Fruit fly (Drosophila melanogaster): ENCODE results near the gene CG13887.
A peak's percentile ranks its signal among the peaks of the same experiment; 100 is the strongest.

DNA sequence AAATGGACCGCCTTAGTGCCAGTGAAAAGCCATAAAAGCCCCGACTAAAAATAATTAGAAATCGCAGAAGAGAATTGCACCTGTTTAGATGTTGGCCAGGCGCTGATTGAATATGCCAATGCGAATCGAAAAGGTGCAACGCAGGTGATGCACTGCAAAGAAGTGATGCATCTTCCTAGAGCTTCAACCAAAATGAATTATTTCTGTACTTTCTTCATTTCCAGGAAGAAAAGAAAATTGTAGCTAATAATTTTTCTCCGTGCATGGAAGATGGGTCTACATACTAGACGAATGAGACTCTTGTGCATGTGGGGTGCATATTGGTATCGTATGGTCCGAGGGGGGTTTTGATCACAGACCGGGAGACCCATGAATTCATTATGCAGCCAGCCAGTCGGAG is 48.7 kb upstream of the CG13887 start:
- TF ChIP-seq CG8159 (tag; optimal IDR thresholded peaks at IDR 0.05) = no peak
- peak; percentile 35 for TF ChIP-seq CG8301 (tag; optimal IDR thresholded peaks at IDR 0.05)
- no peak for TF ChIP-seq CG15710 (tag; optimal IDR thresholded peaks at IDR 0.05)
- TF ChIP-seq CG14655 (GFP tag; optimal IDR thresholded peaks at IDR 0.05) = peak; percentile 61
- no peak for TF ChIP-seq gl (tag; optimal IDR thresholded peaks at IDR 0.05)
- TF ChIP-seq Ets98B (GFP tag; IDR thresholded peaks at IDR 0.05) = no peak
- TF ChIP-seq EcR (GFP tag; optimal IDR thresholded peaks at IDR 0.05) = no peak
- no peak for TF ChIP-seq CG10348 (GFP tag; IDR thresholded peaks at IDR 0.05)
- no peak for TF ChIP-seq Pif1B (GFP tag; optimal IDR thresholded peaks at IDR 0.05)
- TF ChIP-seq CG17806 (tag; optimal IDR thresholded peaks at IDR 0.05) = peak; percentile 8
- no peak for TF ChIP-seq Snoo (tag; optimal IDR thresholded peaks at IDR 0.05)
